Worm (Caenorhabditis elegans) whole organism, L2 larva: ENCODE results near the gene C43H6.6.

Experiments used
- C34F6.9 ChIP-seq: fragments of 150-350 bp; optimal IDR thresholded peaks from 2 replicates; lab custom pipeline; 2014; ENCODE audit warnings: missing biosample characterization, missing genetic modification characterization
- Y55F3AM.14 ChIP-seq: fragments of 200-800 bp; sonication (Bioruptor generic); optimal IDR thresholded peaks from 2 replicates; lab custom pipeline; 2018; ENCODE audit warnings: mild to moderate bottlenecking, missing genetic modification characterization, missing compliant biosample characterization
- ZK546.5 ChIP-seq: sonication (generic microtip); optimal IDR thresholded peaks from 2 replicates; lab custom pipeline; 2017; ENCODE audit warnings: missing biosample characterization, missing genetic modification characterization
- alr-1 ChIP-seq: fragments of 150-350 bp; optimal IDR thresholded peaks from 2 replicates; lab custom pipeline; 2014; ENCODE audit warnings: missing biosample characterization, missing genetic modification characterization
- aly-2 ChIP-seq: fragments of 150-350 bp; optimal IDR thresholded peaks from 2 replicates; lab custom pipeline; 2014; ENCODE audit warnings: missing biosample characterization, missing genetic modification characterization
- ama-1 ChIP-seq: fragments of 150-350 bp; optimal IDR thresholded peaks from 2 replicates; lab custom pipeline; 2018; ENCODE audit warnings: inconsistent platforms
- ceh-16 ChIP-seq: fragments of 150-350 bp; optimal IDR thresholded peaks from 2 replicates; lab custom pipeline; 2014; ENCODE audit warnings: missing biosample characterization, missing genetic modification characterization
- crh-2 ChIP-seq: sonication (generic microtip); optimal IDR thresholded peaks from 2 replicates; lab custom pipeline; 2017; ENCODE audit warnings: missing biosample characterization, missing genetic modification characterization
- egl-27 ChIP-seq: sonication (generic microtip); optimal IDR thresholded peaks from 3 replicates; lab custom pipeline; 2017; ENCODE audit warnings: missing biosample characterization, missing genetic modification reagents, missing genetic modification characterization
- fos-1 ChIP-seq: fragments of 150-350 bp; optimal IDR thresholded peaks from 2 replicates; lab custom pipeline; 2014; ENCODE audit warnings: missing biosample characterization, missing genetic modification characterization
- gmeb-1 ChIP-seq: fragments of 150-350 bp; optimal IDR thresholded peaks from 2 replicates; lab custom pipeline; 2014; ENCODE audit warnings: missing biosample characterization, missing genetic modification characterization
- lin-11 ChIP-seq: fragments of 150-350 bp; sonication (generic microtip); optimal IDR thresholded peaks from 2 replicates; lab custom pipeline; 2014; ENCODE audit warnings: missing biosample characterization, missing genetic modification characterization, inconsistent platforms, mixed read lengths
- lin-13 ChIP-seq: fragments of 150-350 bp; optimal IDR thresholded peaks from 2 replicates; lab custom pipeline; 2014; ENCODE audit warnings: missing biosample characterization, missing genetic modification reagents, missing genetic modification characterization
- lin-39 ChIP-seq: fragments of 150-350 bp; optimal IDR thresholded peaks from 2 replicates; lab custom pipeline; 2014; ENCODE audit warnings: missing biosample characterization, missing genetic modification reagents, missing genetic modification characterization
- lsy-2 ChIP-seq, 2 experiments: fragments of 150-350 bp in 1 of 2; sonication (generic microtip) in 1 of 2; optimal IDR thresholded peaks; 2 replicates each; lab custom pipeline; 2014 to 2017; ENCODE audit warnings: missing biosample characterization in 2 of 2, missing genetic modification characterization in 2 of 2
- mab-5 ChIP-seq: fragments of 150-350 bp; optimal IDR thresholded peaks from 2 replicates; lab custom pipeline; 2014; ENCODE audit warnings: missing biosample characterization, missing genetic modification characterization
- mbf-1 ChIP-seq: sonication (generic microtip); optimal IDR thresholded peaks from 2 replicates; lab custom pipeline; 2017; ENCODE audit warnings: missing biosample characterization, missing genetic modification characterization
- nhr-11 ChIP-seq: fragments of 150-350 bp; optimal IDR thresholded peaks from 2 replicates; lab custom pipeline; 2014; ENCODE audit warnings: missing biosample characterization, missing genetic modification characterization
- nhr-12 ChIP-seq: fragments of 150-350 bp; optimal IDR thresholded peaks from 2 replicates; lab custom pipeline; 2014; ENCODE audit warnings: missing biosample characterization, missing genetic modification characterization
- nhr-129 ChIP-seq: fragments of 150-350 bp; optimal IDR thresholded peaks from 2 replicates; lab custom pipeline; 2014; ENCODE audit warnings: missing biosample characterization, missing genetic modification characterization
- nhr-21 ChIP-seq: fragments of 150-350 bp; optimal IDR thresholded peaks from 2 replicates; lab custom pipeline; 2014; ENCODE audit warnings: missing biosample characterization, missing genetic modification characterization
- nhr-23 ChIP-seq: fragments of 150-350 bp; optimal IDR thresholded peaks from 2 replicates; lab custom pipeline; 2014; ENCODE audit warnings: missing biosample characterization, missing genetic modification reagents, missing genetic modification characterization
- nhr-237 ChIP-seq: fragments of 150-350 bp; optimal IDR thresholded peaks from 2 replicates; lab custom pipeline; 2014; ENCODE audit warnings: missing biosample characterization, missing genetic modification characterization
- nhr-25 ChIP-seq: fragments of 150-350 bp; sonication (generic microtip); optimal IDR thresholded peaks from 3 replicates; lab custom pipeline; 2014; ENCODE audit warnings: missing biosample characterization, missing genetic modification characterization
- nhr-6 ChIP-seq: fragments of 150-350 bp; optimal IDR thresholded peaks from 2 replicates; lab custom pipeline; 2014; ENCODE audit warnings: missing biosample characterization, missing genetic modification characterization
- peb-1 ChIP-seq: fragments of 150-350 bp; optimal IDR thresholded peaks from 2 replicates; lab custom pipeline; 2014; ENCODE audit warnings: missing biosample characterization, missing genetic modification characterization
- sem-4 ChIP-seq: fragments of 150-350 bp; optimal IDR thresholded peaks from 2 replicates; lab custom pipeline; 2014; ENCODE audit warnings: missing biosample characterization, missing genetic modification reagents, missing genetic modification characterization
- sma-9 ChIP-seq, 2 experiments: fragments of 150-350 bp in 1 of 2; sonication (generic microtip) in 1 of 2; optimal IDR thresholded peaks; 2 replicates each; lab custom pipeline; 2014 to 2016; ENCODE audit warnings: missing genetic modification characterization in 2 of 2, mild to moderate bottlenecking in 1 of 2, missing biosample characterization in 1 of 2, missing compliant biosample characterization in 1 of 2, missing genetic modification reagents in 1 of 2, moderate library complexity in 1 of 2
- snpc-4 ChIP-seq: fragments of 150-350 bp; optimal IDR thresholded peaks from 2 replicates; lab custom pipeline; 2014; ENCODE audit warnings: missing biosample characterization, missing genetic modification characterization
- unc-55 ChIP-seq: fragments of 150-350 bp; sonication (generic microtip); optimal IDR thresholded peaks from 3 replicates; lab custom pipeline; 2014; ENCODE audit warnings: missing biosample characterization, missing genetic modification reagents, missing genetic modification characterization
- zag-1 ChIP-seq: fragments of 150-350 bp; optimal IDR thresholded peaks from 2 replicates; lab custom pipeline; 2014; ENCODE audit warnings: missing biosample characterization, missing genetic modification characterization
- ztf-1 ChIP-seq: fragments of 200-800 bp; sonication (Bioruptor generic); conservative IDR thresholded peaks from 2 replicates; pipeline ENCODE4 v1.3.6; 2022; ENCODE audit warnings: missing genetic modification characterization, missing compliant biosample characterization
- ztf-4 ChIP-seq: fragments of 150-350 bp; optimal IDR thresholded peaks from 2 replicates; lab custom pipeline; 2014; ENCODE audit warnings: missing biosample characterization, missing genetic modification characterization

Gene C43H6.6

ce11 chrX:2435353-2435752 is 40.3 kb downstream of the C43H6.6 start:
- TF ChIP-seq lin-13 (no peak), fos-1 (tag; lab: Kevin White, UChicago) (no peak), nhr-12 (tag; lab: Kevin White, UChicago) (no peak), snpc-4 (tag; lab: Kevin White, UChicago) (no peak), lin-39 (tag; lab: Kevin White, UChicago) (no peak), nhr-23 (no peak), sma-9 (GFP tag; optimal IDR thresholded peaks at IDR 0.05; lab: Kevin White, UChicago) (no peak), sma-9 (tag; optimal IDR thresholded peaks at IDR 0.05; lab: Kevin White, UChicago) (no peak)

ce11 chrX:2438857-2439256 is 43.8 kb downstream of the C43H6.6 start, which contains the start of gene gid-2:
Gene gid-2, minus strand, starts transcription at chrX:2438957.
- no peak for TF ChIP-seq lin-11
- no peak for TF ChIP-seq nhr-12 (tag; lab: Kevin White, UChicago)
- TF ChIP-seq C34F6.9, result peak; percentile 5

ce11 chrX:2439309-2439708 is 44.2 kb downstream of the C43H6.6 start:
- TF ChIP-seq C34F6.9 (no peak), ztf-1 (GFP tag; lab: Robert Waterston, UW) (no peak), nhr-6 (tag; lab: Kevin White, UChicago) (no peak), peb-1 (tag; lab: Kevin White, UChicago) (no peak), ztf-4 (tag; lab: Kevin White, UChicago) (no peak), nhr-25 (no peak), mbf-1 (tag; lab: Kevin White, UChicago) (no peak), sem-4 (tag; lab: Kevin White, UChicago) (no peak), nhr-129 (tag; lab: Kevin White, UChicago) (peak; percentile 4), lin-13 (no peak), unc-55 (GFP tag; lab: Kevin White, UChicago) (peak; percentile 17), fos-1 (tag; lab: Kevin White, UChicago) (no peak)

ce11 chrX:2439728-2440127 is 44.6 kb downstream of the C43H6.6 start:
- no peak for TF ChIP-seq zag-1 (tag; lab: Kevin White, UChicago)
- peak; percentile 16 for TF ChIP-seq gmeb-1
- peak; percentile 81 for TF ChIP-seq fos-1 (tag; lab: Kevin White, UChicago)
- TF ChIP-seq ceh-16 (tag; lab: Kevin White, UChicago), result no peak
- TF ChIP-seq, all 48 proteins: peak for 2

- no peak for TF ChIP-seq egl-27
- TF ChIP-seq unc-55 (GFP tag; lab: Kevin White, UChicago), result peak; percentile 51
- TF ChIP-seq, all 48 proteins: peak for 1
Observed at ce11 chrX:2441163-2441562, 46.1 kb downstream of the C43H6.6 start.

ce11 chrX:2443304-2443703 is 48.2 kb downstream of the C43H6.6 start, which contains the start of gene T07D1.3:
Gene T07D1.3, minus strand, starts transcription at chrX:2443404.
- TF ChIP-seq alr-1 (no peak), mab-5 (tag; lab: Kevin White, UChicago) (no peak), mbf-1 (tag; lab: Kevin White, UChicago) (no peak), crh-2 (tag; lab: Kevin White, UChicago) (no peak), lsy-2 (tag; optimal IDR thresholded peaks at IDR 0.05; lab: Kevin White, UChicago) (no peak), C34F6.9 (no peak), ama-1 (lab: Kevin White, UChicago) (no peak)

- no peak for TF ChIP-seq nhr-11 (tag; lab: Kevin White, UChicago)
- no peak for TF ChIP-seq ZK546.5 (tag; lab: Kevin White, UChicago)
- no peak for TF ChIP-seq ztf-4 (tag; lab: Kevin White, UChicago)
- no peak for TF ChIP-seq lsy-2 (tag; optimal IDR thresholded peaks at IDR 0.05; lab: Kevin White, UChicago)
- no peak for TF ChIP-seq mab-5 (tag; lab: Kevin White, UChicago)
- TF ChIP-seq Y55F3AM.14 (GFP tag; lab: Kevin White, UChicago), result no peak
- no peak for TF ChIP-seq nhr-12 (tag; lab: Kevin White, UChicago)
- no peak for TF ChIP-seq gmeb-1
- no peak for TF ChIP-seq aly-2 (tag; lab: Kevin White, UChicago)
- TF ChIP-seq ztf-1 (GFP tag; lab: Robert Waterston, UW), result no peak
- no peak for TF ChIP-seq snpc-4 (tag; lab: Kevin White, UChicago)
- no peak for TF ChIP-seq alr-1
- TF ChIP-seq nhr-129 (tag; lab: Kevin White, UChicago), result no peak
- no peak for TF ChIP-seq zag-1 (tag; lab: Kevin White, UChicago)
- no peak for TF ChIP-seq nhr-237 (tag; lab: Kevin White, UChicago)
- TF ChIP-seq fos-1 (tag; lab: Kevin White, UChicago), result no peak
- TF ChIP-seq nhr-21, result no peak
- no peak for TF ChIP-seq nhr-23
Observed at ce11 chrX:2446185-2446584, 51.1 kb downstream of the C43H6.6 start.
